Fruit fly (Drosophila melanogaster) whole organism, embryonic: ENCODE results near the gene CG11768.

ENCODE experiments used
- Abd-B ChIP-seq: fragments of 200-800 bp; sonication (Bioruptor generic); optimal IDR thresholded peaks from 2 replicates; lab custom pipeline; 2018; ENCODE audit warnings: missing biosample characterization, mild to moderate bottlenecking, missing genetic modification characterization, moderate library complexity
- Aef1 ChIP-seq: fragments of 200-800 bp; sonication (Bioruptor generic); IDR thresholded peaks from 3 replicates; pipeline ENCODE4 v1.3.6; 2022; ENCODE audit warnings: missing biosample characterization, missing genetic modification characterization
- Asciz ChIP-seq: fragments of 200-800 bp; sonication (Bioruptor generic); optimal IDR thresholded peaks from 2 replicates; lab custom pipeline; 2017; ENCODE audit warnings: missing biosample characterization, mild to moderate bottlenecking, missing genetic modification characterization, missing genetic modification reagents
- BEAF-32 ChIP-seq: fragments of 200-800 bp; sonication (Bioruptor generic); optimal IDR thresholded peaks from 3 replicates; lab custom pipeline; 2017; ENCODE audit warnings: missing biosample characterization, missing genetic modification characterization, mild to moderate bottlenecking, moderate library complexity, missing genetic modification reagents
- CG10979 ChIP-seq: fragments of 200-800 bp; sonication (Bioruptor generic); optimal IDR thresholded peaks from 2 replicates; lab custom pipeline; 2018; ENCODE audit warnings: missing biosample characterization, mild to moderate bottlenecking, missing genetic modification characterization, moderate library complexity
- CG12391 ChIP-seq: fragments of 200-800 bp; sonication (Bioruptor generic); optimal IDR thresholded peaks from 3 replicates; lab custom pipeline; 2018; ENCODE audit warnings: missing biosample characterization, mild to moderate bottlenecking, missing genetic modification characterization, moderate library complexity
- CG13287 ChIP-seq: fragments of 200-800 bp; sonication (Bioruptor generic); IDR thresholded peaks from 2 replicates; pipeline ENCODE4 v1.3.6; 2022; ENCODE audit warnings: missing biosample characterization, missing genetic modification characterization; ENCODE audit not compliant: partially characterized antibody
- CG13424 ChIP-seq: fragments of 200-800 bp; sonication (Bioruptor generic); optimal IDR thresholded peaks from 2 replicates; lab custom pipeline; 2019; ENCODE audit warnings: missing biosample characterization, mild to moderate bottlenecking, missing genetic modification characterization, moderate library complexity
- CG14441 ChIP-seq: fragments of 200-800 bp; sonication (Bioruptor generic); IDR thresholded peaks from 2 replicates; pipeline ENCODE4 v1.3.6; 2022; ENCODE audit warnings: missing biosample characterization, missing genetic modification characterization
- CG15479 ChIP-seq: fragments of 200-800 bp; sonication (Bioruptor generic); optimal IDR thresholded peaks from 3 replicates; lab custom pipeline; 2019; ENCODE audit warnings: missing biosample characterization, mild to moderate bottlenecking, missing genetic modification characterization, moderate library complexity
- CG17328 ChIP-seq: fragments of 200-800 bp; sonication (Bioruptor generic); IDR thresholded peaks from 2 replicates; pipeline ENCODE4 v1.3.6; 2022; ENCODE audit warnings: missing biosample characterization, missing genetic modification characterization
- CG17359 ChIP-seq: fragments of 200-800 bp; sonication (Bioruptor generic); optimal IDR thresholded peaks from 3 replicates; lab custom pipeline; 2018; ENCODE audit warnings: missing biosample characterization, mild to moderate bottlenecking, missing genetic modification characterization, moderate library complexity
- CG17385 ChIP-seq: fragments of 200-800 bp; sonication (Bioruptor generic); optimal IDR thresholded peaks from 3 replicates; lab custom pipeline; 2018; ENCODE audit warnings: missing biosample characterization, mild to moderate bottlenecking, missing genetic modification characterization
- CG18599 ChIP-seq: fragments of 200-800 bp; sonication (Bioruptor generic); optimal IDR thresholded peaks from 3 replicates; lab custom pipeline; 2017; ENCODE audit warnings: missing biosample characterization, missing genetic modification characterization, mild to moderate bottlenecking, moderate library complexity, missing genetic modification reagents
- CG34376 ChIP-seq: fragments of 200-800 bp; sonication (Bioruptor generic); optimal IDR thresholded peaks from 2 replicates; lab custom pipeline; 2018; ENCODE audit warnings: missing biosample characterization, mild to moderate bottlenecking, missing genetic modification characterization
- CG3847 ChIP-seq: fragments of 200-800 bp; sonication (Bioruptor generic); IDR thresholded peaks from 2 replicates; pipeline ENCODE4 v1.3.6; 2022; ENCODE audit warnings: missing biosample characterization, missing genetic modification characterization
- CG4707 ChIP-seq: fragments of 200-800 bp; sonication (Bioruptor generic); optimal IDR thresholded peaks from 2 replicates; lab custom pipeline; 2018; ENCODE audit warnings: missing biosample characterization, mild to moderate bottlenecking, missing genetic modification characterization, moderate library complexity
- CG4820 ChIP-seq: fragments of 200-800 bp; sonication (Bioruptor generic); optimal IDR thresholded peaks from 3 replicates; lab custom pipeline; 2016; ENCODE audit warnings: missing biosample characterization, missing genetic modification characterization
- CG7839 ChIP-seq: fragments of 200-800 bp; sonication (Bioruptor generic); optimal IDR thresholded peaks from 3 replicates; lab custom pipeline; 2018; ENCODE audit warnings: missing biosample characterization, mild to moderate bottlenecking, missing genetic modification characterization, moderate library complexity
- CG7987 ChIP-seq: fragments of 200-800 bp; sonication (Bioruptor generic); optimal IDR thresholded peaks from 2 replicates; lab custom pipeline; 2018; ENCODE audit warnings: missing biosample characterization, mild to moderate bottlenecking, missing genetic modification characterization, moderate library complexity
- CG8089 ChIP-seq: fragments of 200-800 bp; sonication (Bioruptor generic); optimal IDR thresholded peaks from 3 replicates; lab custom pipeline; 2016; ENCODE audit warnings: missing biosample characterization, missing genetic modification characterization
- CG8924 ChIP-seq: fragments of 200-800 bp; optimal IDR thresholded peaks from 3 replicates; lab custom pipeline; 2019; ENCODE audit warnings: missing biosample characterization, mild to moderate bottlenecking, missing genetic modification characterization, moderate library complexity
- CTCF ChIP-seq: fragments of 200-800 bp; sonication (Bioruptor generic); optimal IDR thresholded peaks from 2 replicates; lab custom pipeline; 2017; ENCODE audit warnings: missing biosample characterization, mild to moderate bottlenecking, missing genetic modification characterization, moderate library complexity
- CoRest ChIP-seq: fragments of 200-800 bp; sonication (Bioruptor generic); optimal IDR thresholded peaks from 3 replicates; lab custom pipeline; 2018; ENCODE audit warnings: missing biosample characterization, mild to moderate bottlenecking, missing genetic modification characterization, moderate library complexity
- Elba2 ChIP-seq: fragments of 200-800 bp; sonication (Bioruptor generic); optimal IDR thresholded peaks from 3 replicates; lab custom pipeline; 2016; ENCODE audit warnings: missing biosample characterization, missing genetic modification characterization
- Gsc ChIP-seq: fragments of 200-800 bp; sonication (Bioruptor generic); IDR thresholded peaks from 2 replicates; pipeline ENCODE4 v1.3.6; 2022; ENCODE audit warnings: missing biosample characterization, missing genetic modification characterization
- Lim3 ChIP-seq: fragments of 200-800 bp; sonication (Bioruptor generic); IDR thresholded peaks from 2 replicates; pipeline ENCODE4 v1.3.6; 2022; ENCODE audit warnings: missing biosample characterization, missing genetic modification characterization
- MESR4 ChIP-seq: fragments of 200-800 bp; sonication (Bioruptor generic); optimal IDR thresholded peaks from 2 replicates; lab custom pipeline; 2018; ENCODE audit warnings: missing biosample characterization, mild to moderate bottlenecking, missing genetic modification characterization, moderate library complexity
- Meics ChIP-seq: fragments of 200-800 bp; sonication (Bioruptor generic); optimal IDR thresholded peaks from 2 replicates; lab custom pipeline; 2017; ENCODE audit warnings: missing biosample characterization, mild to moderate bottlenecking, missing genetic modification characterization
- Oli ChIP-seq: fragments of 200-800 bp; sonication (Bioruptor generic); optimal IDR thresholded peaks from 2 replicates; lab custom pipeline; 2018; ENCODE audit warnings: missing biosample characterization, mild to moderate bottlenecking, missing genetic modification characterization, moderate library complexity
- PHDP ChIP-seq: fragments of 200-800 bp; sonication (Bioruptor generic); optimal IDR thresholded peaks from 3 replicates; lab custom pipeline; 2018; ENCODE audit warnings: missing biosample characterization, mild to moderate bottlenecking, missing genetic modification characterization, moderate library complexity
- Side ChIP-seq: fragments of 200-800 bp; sonication (Bioruptor generic); optimal IDR thresholded peaks from 2 replicates; lab custom pipeline; 2016; ENCODE audit warnings: missing biosample characterization, missing genetic modification characterization
- Sox100B ChIP-seq: fragments of 200-800 bp; sonication (Bioruptor generic); optimal IDR thresholded peaks from 3 replicates; lab custom pipeline; 2018; ENCODE audit warnings: missing biosample characterization, mild to moderate bottlenecking, missing genetic modification characterization
- Vsx1 ChIP-seq: fragments of 200-800 bp; sonication (Bioruptor generic); optimal IDR thresholded peaks from 2 replicates; lab custom pipeline; 2017; ENCODE audit warnings: missing biosample characterization, mild to moderate bottlenecking, missing genetic modification characterization, missing genetic modification reagents
- bsh ChIP-seq, 2 experiments: fragments of 200-800 bp; sonication (Bioruptor generic); optimal IDR thresholded peaks; 2 replicates each; lab custom pipeline; 2017 to 2018; ENCODE audit warnings: mild to moderate bottlenecking in 2 of 2, missing biosample characterization in 2 of 2, missing genetic modification characterization in 2 of 2, moderate library complexity in 1 of 2
- ci ChIP-seq: fragments of 200-800 bp; sonication (Bioruptor generic); IDR thresholded peaks from 3 replicates; pipeline ENCODE4 v1.3.6; 2022; ENCODE audit warnings: missing biosample characterization, missing genetic modification characterization
- dmrt99B ChIP-seq: fragments of 200-800 bp; sonication (Bioruptor generic); optimal IDR thresholded peaks from 2 replicates; lab custom pipeline; 2018; ENCODE audit warnings: missing biosample characterization, mild to moderate bottlenecking, missing genetic modification characterization, moderate library complexity
- grau ChIP-seq: fragments of 200-800 bp; optimal IDR thresholded peaks from 3 replicates; lab custom pipeline; 2019; ENCODE audit warnings: missing biosample characterization, mild to moderate bottlenecking, missing genetic modification characterization, moderate library complexity
- gt ChIP-seq: fragments of 200-800 bp; sonication (Bioruptor generic); IDR thresholded peaks from 2 replicates; pipeline ENCODE4 v1.3.6; 2022; ENCODE audit warnings: missing biosample characterization, missing genetic modification characterization
- hkb ChIP-seq, 2 experiments: fragments of 200-800 bp in 1 of 2; fragments of >200 bp in 1 of 2; sonication (Bioruptor generic) in 1 of 2; IDR thresholded peaks in 1 of 2; optimal IDR thresholded peaks in 1 of 2; 2 replicates each; pipeline versions ENCODE4 v1.3.6 to Lab custom; 2017 to 2022; ENCODE audit warnings: missing biosample characterization in 1 of 2, missing genetic modification characterization in 1 of 2
- nmo ChIP-seq: fragments of 200-800 bp; sonication (Bioruptor generic); optimal IDR thresholded peaks from 2 replicates; lab custom pipeline; 2018; ENCODE audit warnings: missing biosample characterization, mild to moderate bottlenecking, missing genetic modification characterization, moderate library complexity
- phol ChIP-seq: fragments of 200-800 bp; sonication (Bioruptor generic); optimal IDR thresholded peaks from 3 replicates; lab custom pipeline; 2018; ENCODE audit warnings: missing biosample characterization, mild to moderate bottlenecking, missing genetic modification characterization, moderate library complexity
- row ChIP-seq: fragments of 200-800 bp; sonication (Bioruptor generic); IDR thresholded peaks from 3 replicates; pipeline ENCODE4 v1.3.6; 2022; ENCODE audit warnings: missing biosample characterization, missing genetic modification characterization
- sd ChIP-seq: fragments of 200-800 bp; sonication (Bioruptor generic); optimal IDR thresholded peaks from 3 replicates; lab custom pipeline; 2018; ENCODE audit warnings: missing biosample characterization, mild to moderate bottlenecking, missing genetic modification characterization, moderate library complexity
- sens-2 ChIP-seq: fragments of 200-800 bp; sonication (Bioruptor generic); IDR thresholded peaks from 2 replicates; pipeline ENCODE4 v1.3.6; 2022; ENCODE audit warnings: missing biosample characterization, missing genetic modification characterization
- tin ChIP-seq: fragments of 200-800 bp; sonication (Bioruptor generic); optimal IDR thresholded peaks from 3 replicates; lab custom pipeline; 2016; ENCODE audit warnings: missing biosample characterization, missing genetic modification characterization
- ttk ChIP-seq: fragments of 200-800 bp; sonication (Bioruptor generic); IDR thresholded peaks from 2 replicates; pipeline ENCODE4 v2.1.2; 2022; ENCODE audit warnings: missing biosample characterization, missing genetic modification characterization
- usp ChIP-seq: fragments of >200 bp; optimal IDR thresholded peaks from 2 replicates; lab custom pipeline; 2017; ENCODE audit warnings: missing biosample characterization, missing genetic modification characterization
- vnd ChIP-seq: fragments of 200-800 bp; sonication (Bioruptor generic); IDR thresholded peaks from 3 replicates; pipeline ENCODE4 v1.3.6; 2022; ENCODE audit warnings: missing biosample characterization, missing genetic modification characterization; ENCODE audit not compliant: partially characterized antibody

CG11768 gene

dm6 chr3R:8711890-8712449 is 56.0 kb downstream of the CG11768 start (continued):
- TF ChIP-seq sd (peak; percentile 16), row (peak; percentile 37; the same call in 1 of the 3 replicates), CG4707 (peak; percentile 86), BEAF-32 (GFP tag; lab: Kevin White, UChicago) (no peak), hkb (optimal IDR thresholded peaks at IDR 0.05; lab: Kevin White, UChicago) (no peak), hkb (GFP tag; IDR thresholded peaks at IDR 0.05; lab: Robert Waterston, UW) (peak; percentile 52; the same call in 1 of the 2 replicates), CG13424 (tag; lab: Kevin White, UChicago) (peak; percentile 17), Lim3 (GFP tag; lab: Robert Waterston, UW) (no peak), CG18599 (peak; percentile 12), phol (peak; percentile 19), CoRest (tag; lab: Kevin White, UChicago) (no peak), CG7839 (tag; lab: Kevin White, UChicago) (peak; percentile 24), CG14441 (GFP tag; lab: Robert Waterston, UW) (no peak), CG7987 (GFP tag; lab: Kevin White, UChicago) (peak; percentile 18), PHDP (tag; lab: Kevin White, UChicago) (peak; percentile 3), CG10979 (tag; lab: Kevin White, UChicago) (peak; percentile 18), Aef1 (GFP tag; lab: Robert Waterston, UW) (no peak), Gsc (GFP tag; lab: Robert Waterston, UW) (no peak), gt (GFP tag; lab: Robert Waterston, UW) (no peak), Side (GFP tag; lab: Kevin White, UChicago) (no peak), CG34376 (peak; percentile 39), CG8089 (GFP tag; lab: Kevin White, UChicago) (no peak), Sox100B (GFP tag; lab: Kevin White, UChicago) (peak; percentile 17), Oli (tag; lab: Kevin White, UChicago) (peak; percentile 45), grau (tag; lab: Kevin White, UChicago) (no peak), CG8924 (tag; lab: Kevin White, UChicago) (no peak), CG17385 (GFP tag; lab: Kevin White, UChicago) (peak; percentile 19), sens-2 (peak; percentile 60; the same call in 1 of the 2 replicates), CG17359 (tag; lab: Kevin White, UChicago) (peak; percentile 36), CG13287 (GFP tag; lab: Robert Waterston, UW) (no peak), dmrt99B (peak; percentile 41), Abd-B (GFP tag; lab: Kevin White, UChicago) (no peak), CG3847 (GFP tag; lab: Robert Waterston, UW) (0 out of 2 replicates have a peak, but pooled peaks have one; percentile 15), bsh (GFP tag; optimal IDR thresholded peaks at IDR 0.05; lab: Kevin White, UChicago) (peak in 1 of 2 experiments; percentile 50), MESR4 (GFP tag; lab: Kevin White, UChicago) (no peak), nmo (GFP tag; lab: Kevin White, UChicago) (peak; percentile 29), usp (GFP tag; lab: Kevin White, UChicago) (no peak), tin (GFP tag; lab: Kevin White, UChicago) (no peak), CG4820 (GFP tag; lab: Kevin White, UChicago) (no peak), CG15479 (GFP tag; lab: Kevin White, UChicago) (no peak), ttk (GFP tag; lab: Robert Waterston, UW) (peak; percentile 42), CG17328 (GFP tag; lab: Robert Waterston, UW) (peak; percentile 7; the same call in 1 of the 2 replicates), Elba2 (GFP tag; lab: Kevin White, UChicago) (no peak), Vsx1 (GFP tag; lab: Kevin White, UChicago) (peak; percentile 60), ci (peak; percentile 35; the same call in 2 of the 3 replicates), CG12391 (tag; lab: Kevin White, UChicago) (peak; percentile 28), Meics (no peak), CTCF (GFP tag; lab: Kevin White, UChicago) (no peak), vnd (GFP tag; lab: Robert Waterston, UW) (no peak), Asciz (GFP tag; lab: Kevin White, UChicago) (peak; percentile 41)
